Worm (Caenorhabditis elegans) whole organism, L4/young adult: Measurements from ENCODE around the gene ZK381.62.

Experiments used
- W03F9.2 ChIP-seq: fragments of 150-350 bp; optimal IDR thresholded peaks from 2 replicates; lab custom pipeline; 2014; ENCODE audit warnings: missing biosample characterization, missing genetic modification characterization
- dao-5 ChIP-seq: sonication (generic microtip); optimal IDR thresholded peaks from 2 replicates; lab custom pipeline; 2016; ENCODE audit warnings: missing genotype, missing genetic modification characterization, moderate library complexity, missing compliant biosample characterization
- him-1 ChIP-seq: sonication (generic microtip); optimal IDR thresholded peaks from 2 replicates; lab custom pipeline; 2016; ENCODE audit warnings: missing genotype, missing genetic modification reagents, missing genetic modification characterization, missing compliant biosample characterization

Gene ZK381.62

DNA sequence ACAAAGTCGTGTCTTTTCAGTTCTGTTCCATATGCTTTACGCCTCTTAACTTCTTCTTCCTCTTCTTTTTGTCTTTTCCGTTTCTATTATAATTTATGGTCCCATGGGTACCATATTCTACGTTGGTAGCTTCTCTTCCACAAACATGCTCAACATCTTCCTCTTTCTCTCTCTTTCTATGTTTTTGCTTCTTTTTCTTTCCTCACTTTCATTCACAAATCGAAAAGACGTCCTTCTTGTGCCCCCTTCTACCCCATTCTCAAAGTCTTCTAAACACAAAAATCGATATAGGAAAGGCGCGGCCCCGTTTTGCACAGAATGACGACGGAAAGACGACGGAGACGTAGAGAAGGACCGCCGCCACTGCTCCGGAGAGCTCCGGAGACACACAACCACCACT is 12.4 kb downstream of the ZK381.62 start:
- TF ChIP-seq dao-5 = no peak
- TF ChIP-seq W03F9.2 (tag; lab: Kevin White, UChicago) = no peak
- TF ChIP-seq him-1 (tag; lab: Kevin White, UChicago) = peak; percentile 67

ce11 chrIV:6957341-6957740 is 13.8 kb downstream of the ZK381.62 start, which contains the start of gene jnk-1:
jnk-1 (plus strand) TSS chrIV:6957641.
- TF ChIP-seq W03F9.2 (tag; lab: Kevin White, UChicago) (no peak), dao-5 (no peak), him-1 (tag; lab: Kevin White, UChicago) (no peak)

- TF ChIP-seq W03F9.2 (tag; lab: Kevin White, UChicago) = no peak
Observed at ce11 chrIV:6956668-6957067, 14.4 kb downstream of the ZK381.62 start.

ce11 chrIV:6954682-6955081 is 16.4 kb downstream of the ZK381.62 start:
- no peak for TF ChIP-seq him-1 (tag; lab: Kevin White, UChicago)

- no peak for TF ChIP-seq dao-5
- TF ChIP-seq W03F9.2 (tag; lab: Kevin White, UChicago) = no peak
- no peak for TF ChIP-seq him-1 (tag; lab: Kevin White, UChicago)
Observed at ce11 chrIV:6951259-6951658, 19.9 kb downstream of the ZK381.62 start.

- TF ChIP-seq dao-5 (no peak), W03F9.2 (tag; lab: Kevin White, UChicago) (no peak), him-1 (tag; lab: Kevin White, UChicago) (no peak)
Observed at ce11 chrIV:6946832-6947231, 24.3 kb downstream of the ZK381.62 start.

ce11 chrIV:6941101-6941500 is 30.0 kb downstream of the ZK381.62 start:
- no peak for TF ChIP-seq dao-5
- TF ChIP-seq him-1 (tag; lab: Kevin White, UChicago) = no peak
- TF ChIP-seq W03F9.2 (tag; lab: Kevin White, UChicago) = no peak

ce11 chrIV:6937548-6937947 is 33.6 kb downstream of the ZK381.62 start, which contains the start of gene npr-12:
npr-12 (minus strand) TSS chrIV:6937648.
- no peak for TF ChIP-seq dao-5
- no peak for TF ChIP-seq him-1 (tag; lab: Kevin White, UChicago)
- TF ChIP-seq W03F9.2 (tag; lab: Kevin White, UChicago) = no peak

DNA sequence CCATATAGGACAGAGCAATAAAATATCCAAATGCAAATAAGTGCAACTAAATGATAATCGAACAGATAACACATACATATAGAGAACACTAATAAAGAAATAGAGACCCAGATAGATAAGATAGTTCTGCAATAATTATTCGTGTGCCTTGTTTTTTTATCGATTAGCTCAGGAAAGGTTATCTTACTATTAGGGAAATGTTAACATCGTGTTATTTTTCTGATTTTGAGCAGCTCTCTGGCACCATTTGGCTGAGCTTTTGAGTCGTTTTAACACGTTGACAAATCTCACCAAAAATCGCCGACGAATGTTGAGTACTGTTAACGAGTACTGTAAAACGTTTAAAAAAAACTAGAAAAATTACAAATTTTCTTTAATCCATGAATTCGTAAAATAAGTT is 42.7 kb downstream of the ZK381.62 start, which contains the start of gene cest-6:
Gene cest-6 (minus strand): TSS at position 101 of the 400 bp plus-strand sequence.
- TF ChIP-seq dao-5 (no peak), W03F9.2 (tag; lab: Kevin White, UChicago) (no peak), him-1 (tag; lab: Kevin White, UChicago) (no peak)

DNA sequence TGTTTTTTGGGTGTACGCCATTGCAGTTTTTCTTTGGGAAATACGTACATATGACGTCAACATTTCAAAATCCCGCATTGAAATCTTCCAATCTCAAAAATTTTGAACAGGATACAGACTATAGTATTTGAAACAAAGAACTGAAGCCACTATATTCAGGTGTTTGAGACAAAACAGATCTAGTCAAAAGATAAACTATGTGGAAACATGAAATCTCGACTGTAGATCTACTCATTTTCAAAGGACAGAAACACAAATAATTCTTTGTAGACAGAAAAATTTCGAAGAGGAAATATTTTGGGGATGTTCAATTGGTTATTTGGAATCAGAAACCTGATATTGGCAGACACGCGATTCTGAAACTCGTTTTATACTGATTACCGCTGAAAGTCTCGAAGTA is 45.6 kb downstream of the ZK381.62 start:
- TF ChIP-seq W03F9.2 (tag; lab: Kevin White, UChicago) (no peak), him-1 (tag; lab: Kevin White, UChicago) (no peak), dao-5 (no peak)

DNA sequence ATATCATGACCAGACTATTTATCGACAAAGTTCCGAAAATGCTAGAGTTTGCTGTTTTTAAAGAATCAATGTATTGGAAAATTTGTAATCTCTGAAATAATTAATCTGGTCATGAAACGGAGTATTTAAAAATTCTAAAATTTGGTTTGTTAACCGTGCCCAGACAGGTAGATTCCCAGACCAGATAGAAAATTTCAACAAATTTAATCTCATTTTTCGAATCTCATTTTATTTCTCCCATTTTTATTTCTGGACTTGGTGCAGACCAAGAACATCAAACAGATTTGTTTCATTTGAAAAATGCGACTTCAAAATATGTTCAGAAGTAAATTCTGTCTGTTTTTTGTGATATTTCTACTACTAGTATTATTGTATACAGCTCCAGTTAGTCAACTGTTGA is 48.0 kb downstream of the ZK381.62 start, which contains the start of gene T22D1.1:
Gene T22D1.1 (plus strand): TSS at position 301 of the 400 bp plus-strand sequence.
- no peak for TF ChIP-seq W03F9.2 (tag; lab: Kevin White, UChicago)
- TF ChIP-seq dao-5 = no peak
- TF ChIP-seq him-1 (tag; lab: Kevin White, UChicago) = no peak
